Worm (Caenorhabditis elegans) whole organism, L1 larva: ENCODE results near the gene D1046.16.

Experiments used
- C04F5.9 ChIP-seq: sonication (generic microtip); optimal IDR thresholded peaks from 2 replicates; lab custom pipeline; 2016; ENCODE audit warnings: missing genetic modification characterization, missing compliant biosample characterization
- C34B4.2 ChIP-seq: sonication (generic microtip); optimal IDR thresholded peaks from 2 replicates; lab custom pipeline; 2017; ENCODE audit warnings: mild to moderate bottlenecking, missing genetic modification characterization, missing compliant biosample characterization
- F16B12.6 ChIP-seq: fragments of 150-350 bp; optimal IDR thresholded peaks from 2 replicates; lab custom pipeline; 2014; ENCODE audit warnings: missing biosample characterization, missing genetic modification characterization
- blmp-1 ChIP-seq: fragments of 150-350 bp; optimal IDR thresholded peaks from 2 replicates; lab custom pipeline; 2014; ENCODE audit warnings: missing biosample characterization, missing genetic modification characterization
- ceh-63 ChIP-seq: fragments of 200-800 bp; sonication (Bioruptor generic); optimal IDR thresholded peaks from 2 replicates; lab custom pipeline; 2018; ENCODE audit warnings: mild to moderate bottlenecking, missing genetic modification characterization, missing compliant biosample characterization
- ceh-88 ChIP-seq: fragments of 200-800 bp; sonication (Bioruptor generic); IDR thresholded peaks from 2 replicates; pipeline ENCODE4 v1.3.6; 2022; ENCODE audit warnings: missing genetic modification characterization, missing compliant biosample characterization
- ceh-90 ChIP-seq: sonication (generic microtip); optimal IDR thresholded peaks from 2 replicates; lab custom pipeline; 2016; ENCODE audit warnings: missing genetic modification characterization, missing compliant biosample characterization
- efl-1 ChIP-seq, 4 experiments: fragments of 150-350 bp; optimal IDR thresholded peaks in 3 of 4; peaks in 1 of 4; 1 replicate in 1 of 4; 2 replicates in 3 of 4; lab custom pipeline; 2014; ENCODE audit warnings: missing biosample characterization in 2 of 4, missing genetic modification characterization in 2 of 4, missing genetic modification reagents in 2 of 4
- egl-13 ChIP-seq: sonication (generic microtip); optimal IDR thresholded peaks from 2 replicates; lab custom pipeline; 2016; ENCODE audit warnings: missing genotype, missing genetic modification reagents, missing genetic modification characterization, missing compliant biosample characterization
- elt-2 ChIP-seq: sonication (generic microtip); optimal IDR thresholded peaks from 2 replicates; lab custom pipeline; 2016; ENCODE audit warnings: missing genetic modification characterization, mild to moderate bottlenecking, inconsistent platforms, missing compliant biosample characterization, missing genetic modification reagents
- ets-5 ChIP-seq: fragments of 200-800 bp; sonication (Bioruptor generic); IDR thresholded peaks from 2 replicates; pipeline ENCODE4 v1.3.6; 2022; ENCODE audit warnings: missing genetic modification characterization, missing compliant biosample characterization
- fkh-10 ChIP-seq: sonication (generic microtip); optimal IDR thresholded peaks from 2 replicates; lab custom pipeline; 2017; ENCODE audit warnings: missing biosample characterization, missing genetic modification reagents, missing genetic modification characterization
- fkh-8 ChIP-seq: sonication (generic microtip); optimal IDR thresholded peaks from 2 replicates; lab custom pipeline; 2016; ENCODE audit warnings: mild to moderate bottlenecking, missing genetic modification characterization, missing compliant biosample characterization
- irx-1 ChIP-seq: sonication (generic microtip); optimal IDR thresholded peaks from 2 replicates; lab custom pipeline; 2016; ENCODE audit warnings: missing genetic modification characterization, missing compliant biosample characterization
- jun-1 ChIP-seq: fragments of 150-350 bp; optimal IDR thresholded peaks from 2 replicates; lab custom pipeline; 2014; ENCODE audit warnings: missing biosample characterization, missing genetic modification reagents, missing genetic modification characterization
- lin-14 ChIP-seq: fragments of 200-800 bp; sonication (Bioruptor generic); optimal IDR thresholded peaks from 2 replicates; lab custom pipeline; 2018; ENCODE audit warnings: mild to moderate bottlenecking, missing genetic modification characterization, moderate library complexity, missing compliant biosample characterization
- lin-35 ChIP-seq, 2 experiments: fragments of 150-350 bp; optimal IDR thresholded peaks; 2 replicates each; lab custom pipeline; 2014; ENCODE audit warnings: missing biosample characterization in 2 of 2, missing genetic modification characterization in 2 of 2, missing genetic modification reagents in 2 of 2
- mep-1 ChIP-seq: fragments of 150-350 bp; optimal IDR thresholded peaks from 2 replicates; lab custom pipeline; 2014; ENCODE audit warnings: missing biosample characterization, missing genetic modification characterization
- nhr-19 ChIP-seq: fragments of 200-800 bp; sonication (Bioruptor generic); conservative IDR thresholded peaks from 2 replicates; pipeline ENCODE4 v1.3.6; 2022; ENCODE audit warnings: missing genetic modification characterization, missing compliant biosample characterization
- nhr-20 ChIP-seq: sonication (generic microtip); optimal IDR thresholded peaks from 2 replicates; lab custom pipeline; 2016; ENCODE audit warnings: mild to moderate bottlenecking, missing genetic modification characterization, missing compliant biosample characterization
- nhr-71 ChIP-seq: sonication (generic microtip); optimal IDR thresholded peaks from 2 replicates; lab custom pipeline; 2016; ENCODE audit warnings: mild to moderate bottlenecking, missing genetic modification characterization, moderate library complexity, missing compliant biosample characterization
- nhr-90 ChIP-seq: sonication (generic microtip); optimal IDR thresholded peaks from 2 replicates; lab custom pipeline; 2016; ENCODE audit warnings: mild to moderate bottlenecking, missing genetic modification characterization, missing compliant biosample characterization; ENCODE audit not compliant: poor library complexity
- skn-1 ChIP-seq: fragments of 150-350 bp; optimal IDR thresholded peaks from 2 replicates; lab custom pipeline; 2014; ENCODE audit warnings: missing biosample characterization, missing genetic modification characterization
- snu-23 ChIP-seq: sonication (generic microtip); optimal IDR thresholded peaks from 2 replicates; lab custom pipeline; 2016; ENCODE audit warnings: missing genetic modification characterization, missing compliant biosample characterization
- sox-4 ChIP-seq: sonication (generic microtip); optimal IDR thresholded peaks from 2 replicates; lab custom pipeline; 2016; ENCODE audit warnings: missing genetic modification characterization, missing compliant biosample characterization
- sptf-1 ChIP-seq: fragments of 150-350 bp; optimal IDR thresholded peaks from 2 replicates; lab custom pipeline; 2014; ENCODE audit warnings: missing biosample characterization, missing genetic modification characterization
- sup-37 ChIP-seq: fragments of 200-800 bp; sonication (Bioruptor generic); optimal IDR thresholded peaks from 2 replicates; lab custom pipeline; 2018; ENCODE audit warnings: mild to moderate bottlenecking, missing genetic modification characterization, missing compliant biosample characterization
- vab-15 ChIP-seq: sonication (generic microtip); optimal IDR thresholded peaks from 2 replicates; lab custom pipeline; 2017; ENCODE audit warnings: missing genotype, mild to moderate bottlenecking, missing genetic modification characterization, missing compliant biosample characterization
- xbp-1 ChIP-seq: sonication (generic microtip); optimal IDR thresholded peaks from 2 replicates; lab custom pipeline; 2016; ENCODE audit warnings: missing genetic modification characterization, missing compliant biosample characterization
- zip-4 ChIP-seq: fragments of 200-800 bp; sonication (Bioruptor generic); optimal IDR thresholded peaks from 2 replicates; lab custom pipeline; 2018; ENCODE audit warnings: mild to moderate bottlenecking, missing genetic modification characterization, moderate library complexity, missing compliant biosample characterization

The D1046.16 gene

ce11 chrIV:8951953-8952567 lies 30.1 kb downstream of the D1046.16 start:
- TF ChIP-seq efl-1 (optimal IDR thresholded peaks at IDR 0.05; lab: Kevin White, UChicago) (no peak), efl-1 (GFP tag; optimal IDR thresholded peaks at IDR 0.05 in 1 of 2; lab: Kevin White, UChicago) (peak in 1 of 2 experiments; percentile 90), fkh-8 (tag; lab: Kevin White, UChicago) (no peak), ceh-90 (no peak), elt-2 (peak; percentile 16)

ce11 chrIV:8954126-8954525 lies 32.2 kb downstream of the D1046.16 start:
- TF ChIP-seq sup-37 (GFP tag; lab: Kevin White, UChicago) (no peak), snu-23 (GFP tag; lab: Kevin White, UChicago) (peak; percentile 24), skn-1 (tag; lab: Kevin White, UChicago) (peak; percentile 34), nhr-19 (GFP tag; lab: Robert Waterston, UW) (no peak), lin-14 (GFP tag; lab: Kevin White, UChicago) (peak; percentile 56), efl-1 (optimal IDR thresholded peaks at IDR 0.05; lab: Kevin White, UChicago) (no peak), efl-1 (GFP tag; optimal IDR thresholded peaks at IDR 0.05 in 1 of 2; lab: Kevin White, UChicago) (peak in 1 of 2 experiments; percentile 74), xbp-1 (tag; lab: Kevin White, UChicago) (no peak), mep-1 (tag; lab: Kevin White, UChicago) (no peak)

ce11 chrIV:8956189-8956588 lies 34.2 kb downstream of the D1046.16 start, which contains the start of gene tpra-1:
tpra-1 (plus strand) TSS chrIV:8956489.
- TF ChIP-seq sox-4 (no peak), skn-1 (tag; lab: Kevin White, UChicago) (no peak), C04F5.9 (tag; lab: Kevin White, UChicago) (no peak), egl-13 (no peak), xbp-1 (tag; lab: Kevin White, UChicago) (no peak), fkh-10 (GFP tag; lab: Kevin White, UChicago) (no peak), jun-1 (tag; lab: Kevin White, UChicago) (no peak), nhr-20 (tag; lab: Kevin White, UChicago) (no peak), nhr-90 (tag; lab: Kevin White, UChicago) (no peak), sup-37 (GFP tag; lab: Kevin White, UChicago) (no peak), lin-35 (GFP tag; optimal IDR thresholded peaks at IDR 0.05; lab: Kevin White, UChicago) (no peak), sptf-1 (tag; lab: Kevin White, UChicago) (no peak), ceh-88 (no peak), vab-15 (tag; lab: Kevin White, UChicago) (no peak), F16B12.6 (tag; lab: Kevin White, UChicago) (no peak), ets-5 (GFP tag; lab: Robert Waterston, UW) (no peak), elt-2 (no peak)

- no peak for TF ChIP-seq lin-35 (GFP tag; optimal IDR thresholded peaks at IDR 0.05; lab: Kevin White, UChicago)
- TF ChIP-seq snu-23 (GFP tag; lab: Kevin White, UChicago): no peak
- TF ChIP-seq egl-13: no peak
- TF ChIP-seq zip-4 (GFP tag; lab: Kevin White, UChicago): no peak
- TF ChIP-seq irx-1 (tag; lab: Kevin White, UChicago): no peak
- TF ChIP-seq ceh-63 (GFP tag; lab: Kevin White, UChicago): no peak
- TF ChIP-seq skn-1 (tag; lab: Kevin White, UChicago): no peak
- TF ChIP-seq C34B4.2 (tag; lab: Kevin White, UChicago): no peak
- TF ChIP-seq blmp-1: no peak
- TF ChIP-seq, all 84 proteins: peak for 0
Observed at ce11 chrIV:8965883-8966282, 43.9 kb downstream of the D1046.16 start, which contains the start of gene C53B4.2. C53B4.2 (plus strand) TSS chrIV:8966183.

ce11 chrIV:8967990-8968389 lies 46.0 kb downstream of the D1046.16 start, which contains the start of gene suex-2:
suex-2 (plus strand) TSS chrIV:8968290.
- no peak for TF ChIP-seq efl-1 (optimal IDR thresholded peaks at IDR 0.05; lab: Kevin White, UChicago)
- peak in 1 of 2 experiments; percentile 63 for TF ChIP-seq efl-1 (GFP tag; optimal IDR thresholded peaks at IDR 0.05 in 1 of 2; lab: Kevin White, UChicago)
- no peak for TF ChIP-seq nhr-71 (tag; lab: Kevin White, UChicago)
- TF ChIP-seq C34B4.2 (tag; lab: Kevin White, UChicago): no peak
